Worm (Caenorhabditis elegans) whole organism, young adult: ENCODE measurements around the gene K07D4.5.

ENCODE experiments used
- B0019.2 ChIP-seq: fragments of 200-800 bp; sonication (Bioruptor generic); conservative IDR thresholded peaks from 2 replicates; pipeline ENCODE4 v1.3.6; 2022; ENCODE audit warnings: missing genetic modification reagents, missing genetic modification characterization, missing compliant biosample characterization
- B0035.1 ChIP-seq: sonication (generic microtip); optimal IDR thresholded peaks from 2 replicates; lab custom pipeline; 2016; ENCODE audit warnings: missing genetic modification characterization, mild to moderate bottlenecking, missing compliant biosample characterization, missing genotype, missing genetic modification reagents
- B0261.1 ChIP-seq: sonication (generic microtip); optimal IDR thresholded peaks from 2 replicates; lab custom pipeline; 2016; ENCODE audit warnings: mild to moderate bottlenecking, missing genetic modification characterization, moderate library complexity, missing compliant biosample characterization
- B0336.3 ChIP-seq: fragments of 200-800 bp; sonication (Bioruptor generic); IDR thresholded peaks from 2 replicates; pipeline ENCODE4 v1.3.6; 2022; ENCODE audit warnings: missing genetic modification characterization, missing compliant biosample characterization
- D2030.7 ChIP-seq: fragments of 200-800 bp; sonication (Bioruptor generic); IDR thresholded peaks from 2 replicates; pipeline ENCODE4 v1.3.6; 2022; ENCODE audit warnings: missing genetic modification reagents, missing genetic modification characterization, missing compliant biosample characterization
- F23B12.7 ChIP-seq: sonication (generic microtip); optimal IDR thresholded peaks from 2 replicates; lab custom pipeline; 2017; ENCODE audit warnings: missing genetic modification characterization, mild to moderate bottlenecking, missing compliant biosample characterization, antibody characterized with exemption, moderate library complexity; ENCODE audit not compliant: insufficient read depth
- F55B11.4 ChIP-seq: sonication (generic microtip); optimal IDR thresholded peaks from 2 replicates; lab custom pipeline; 2016; ENCODE audit warnings: missing compliant biosample characterization, missing genetic modification characterization, borderline replicate concordance; ENCODE audit not compliant: insufficient read depth
- K11D2.4 ChIP-seq: fragments of 200-800 bp; sonication (Bioruptor generic); IDR thresholded peaks from 2 replicates; pipeline ENCODE4 v1.3.6; 2022; ENCODE audit warnings: missing genetic modification reagents, missing genetic modification characterization, missing compliant biosample characterization
- Y53G8AR.9 ChIP-seq: fragments of 200-800 bp; sonication (Bioruptor generic); conservative IDR thresholded peaks from 2 replicates; pipeline ENCODE4 v1.3.6; 2022; ENCODE audit warnings: missing genetic modification reagents, missing genetic modification characterization, missing compliant biosample characterization
- Y67H2A.10 ChIP-seq: fragments of 200-800 bp; sonication (Bioruptor generic); conservative IDR thresholded peaks from 2 replicates; pipeline ENCODE4 v1.3.6; 2022; ENCODE audit warnings: missing genetic modification reagents, missing genetic modification characterization, missing compliant biosample characterization
- akir-1 ChIP-seq: fragments of 200-800 bp; sonication (Bioruptor generic); optimal IDR thresholded peaks from 2 replicates; lab custom pipeline; 2018; ENCODE audit warnings: mild to moderate bottlenecking, missing genetic modification characterization, moderate library complexity, missing compliant biosample characterization
- aptf-2 ChIP-seq: fragments of 200-800 bp; sonication (Bioruptor generic); conservative IDR thresholded peaks from 2 replicates; pipeline ENCODE4 v1.3.6; 2022; ENCODE audit warnings: missing genetic modification reagents, missing genetic modification characterization, missing compliant biosample characterization
- aptf-3 ChIP-seq: fragments of 200-800 bp; sonication (Bioruptor generic); IDR thresholded peaks from 2 replicates; pipeline ENCODE4 v1.3.6; 2022; ENCODE audit warnings: missing genetic modification characterization, missing compliant biosample characterization
- atf-7 ChIP-seq: sonication (generic microtip); optimal IDR thresholded peaks from 2 replicates; lab custom pipeline; 2017; ENCODE audit warnings: mild to moderate bottlenecking, missing genetic modification characterization, missing compliant biosample characterization
- athp-1 ChIP-seq: sonication (generic microtip); optimal IDR thresholded peaks from 2 replicates; lab custom pipeline; 2017; ENCODE audit warnings: mild to moderate bottlenecking, missing genetic modification characterization, missing compliant biosample characterization
- attf-5 ChIP-seq: fragments of 200-800 bp; sonication (Bioruptor generic); optimal IDR thresholded peaks from 2 replicates; lab custom pipeline; 2018; ENCODE audit warnings: mild to moderate bottlenecking, missing genetic modification characterization, missing compliant biosample characterization
- attf-6 ChIP-seq: fragments of 200-800 bp; sonication (Bioruptor generic); IDR thresholded peaks from 2 replicates; pipeline ENCODE4 v1.3.6; 2022; ENCODE audit warnings: missing genetic modification reagents, missing genetic modification characterization, missing compliant biosample characterization
- ceh-100 ChIP-seq: fragments of 200-800 bp; sonication (Bioruptor generic); IDR thresholded peaks from 2 replicates; pipeline ENCODE4 v1.3.6; 2022; ENCODE audit warnings: missing genetic modification reagents, missing genetic modification characterization, missing compliant biosample characterization
- ceh-91 ChIP-seq: fragments of 200-800 bp; sonication (Bioruptor generic); IDR thresholded peaks from 2 replicates; pipeline ENCODE4 v1.3.6; 2022; ENCODE audit warnings: missing genetic modification reagents, missing genetic modification characterization, missing compliant biosample characterization
- dpl-1 ChIP-seq: fragments of 150-350 bp; optimal IDR thresholded peaks from 2 replicates; lab custom pipeline; 2014; ENCODE audit warnings: missing biosample characterization, missing genetic modification reagents, missing genetic modification characterization
- fkh-3 ChIP-seq: sonication (generic microtip); optimal IDR thresholded peaks from 2 replicates; lab custom pipeline; 2016; ENCODE audit warnings: mild to moderate bottlenecking, missing genetic modification characterization, missing compliant biosample characterization
- hlh-12 ChIP-seq: sonication (generic microtip); optimal IDR thresholded peaks from 2 replicates; lab custom pipeline; 2016; ENCODE audit warnings: missing genetic modification characterization, missing compliant biosample characterization
- hmg-1.2 ChIP-seq: fragments of 200-800 bp; sonication (Bioruptor generic); IDR thresholded peaks from 2 replicates; pipeline ENCODE4 v1.3.6; 2022; ENCODE audit warnings: missing genetic modification reagents, missing genetic modification characterization, missing compliant biosample characterization
- hsf-1 ChIP-seq: fragments of 200-800 bp; sonication (Bioruptor generic); IDR thresholded peaks from 2 replicates; pipeline ENCODE4 v1.3.6; 2022; ENCODE audit warnings: missing genetic modification reagents, missing genetic modification characterization, missing compliant biosample characterization
- let-526 ChIP-seq: fragments of 200-800 bp; sonication (Bioruptor generic); IDR thresholded peaks from 2 replicates; pipeline ENCODE4 v1.3.6; 2022; ENCODE audit warnings: missing genetic modification reagents, missing genetic modification characterization, missing compliant biosample characterization
- lin-26 ChIP-seq: fragments of 200-800 bp; sonication (Bioruptor generic); IDR thresholded peaks from 2 replicates; pipeline ENCODE4 v1.3.6; 2022; ENCODE audit warnings: missing genetic modification reagents, missing genetic modification characterization, missing compliant biosample characterization
- lin-35 ChIP-seq, 3 experiments: fragments of 150-350 bp in 2 of 3; sonication (generic microtip) in 1 of 3; optimal IDR thresholded peaks; 2 replicates each; lab custom pipeline; 2014 to 2018; ENCODE audit warnings: missing biosample characterization in 3 of 3, missing genetic modification characterization in 3 of 3, missing genetic modification reagents in 3 of 3
- lin-54 ChIP-seq: fragments of 200-800 bp; sonication (Bioruptor generic); optimal IDR thresholded peaks from 2 replicates; lab custom pipeline; 2018; ENCODE audit warnings: mild to moderate bottlenecking, missing genetic modification characterization, missing compliant biosample characterization
- lsl-1 ChIP-seq: fragments of 200-800 bp; sonication (Bioruptor generic); optimal IDR thresholded peaks from 2 replicates; lab custom pipeline; 2018; ENCODE audit warnings: mild to moderate bottlenecking, missing genetic modification characterization, moderate library complexity, missing compliant biosample characterization
- madf-10 ChIP-seq: sonication (generic microtip); optimal IDR thresholded peaks from 2 replicates; lab custom pipeline; 2016; ENCODE audit warnings: mild to moderate bottlenecking, missing genetic modification characterization, missing compliant biosample characterization
- madf-3 ChIP-seq: fragments of 200-800 bp; sonication (Bioruptor generic); IDR thresholded peaks from 2 replicates; pipeline ENCODE4 v1.3.6; 2022; ENCODE audit warnings: missing genetic modification reagents, missing genetic modification characterization, missing compliant biosample characterization
- madf-6 ChIP-seq: fragments of 200-800 bp; sonication (Bioruptor generic); IDR thresholded peaks from 2 replicates; pipeline ENCODE4 v1.3.6; 2022; ENCODE audit warnings: missing genetic modification reagents, missing genetic modification characterization, missing compliant biosample characterization
- madf-8 ChIP-seq: fragments of 200-800 bp; sonication (Bioruptor generic); conservative IDR thresholded peaks from 2 replicates; pipeline ENCODE4 v1.3.6; 2022; ENCODE audit warnings: missing genetic modification reagents, missing genetic modification characterization, missing compliant biosample characterization
- mcd-1 ChIP-seq: fragments of 200-800 bp; sonication (Bioruptor generic); IDR thresholded peaks from 2 replicates; pipeline ENCODE4 v1.3.6; 2022; ENCODE audit warnings: missing genetic modification reagents, missing genetic modification characterization, missing compliant biosample characterization
- mxl-1 ChIP-seq: sonication (generic microtip); optimal IDR thresholded peaks from 2 replicates; lab custom pipeline; 2016; ENCODE audit warnings: missing genetic modification characterization, missing compliant biosample characterization
- nfyb-1 ChIP-seq: fragments of 200-800 bp; sonication (Bioruptor generic); IDR thresholded peaks from 2 replicates; pipeline ENCODE4 v1.3.6; 2022; ENCODE audit warnings: missing genetic modification reagents, missing genetic modification characterization, missing compliant biosample characterization
- nhr-120 ChIP-seq: fragments of 200-800 bp; sonication (Bioruptor generic); IDR thresholded peaks from 2 replicates; pipeline ENCODE4 v1.3.6; 2022; ENCODE audit warnings: missing genetic modification characterization, missing compliant biosample characterization
- nhr-179 ChIP-seq: sonication (generic microtip); optimal IDR thresholded peaks from 2 replicates; lab custom pipeline; 2016; ENCODE audit warnings: mild to moderate bottlenecking, missing genetic modification characterization, missing compliant biosample characterization
- sea-2 ChIP-seq: fragments of 200-800 bp; sonication (Bioruptor generic); IDR thresholded peaks from 2 replicates; pipeline ENCODE4 v1.3.6; 2022; ENCODE audit warnings: missing genetic modification characterization, missing compliant biosample characterization
- snpc-1.3 ChIP-seq: sonication (generic microtip); optimal IDR thresholded peaks from 2 replicates; lab custom pipeline; 2017; ENCODE audit warnings: missing genetic modification characterization, mild to moderate bottlenecking, missing compliant biosample characterization, antibody characterized with exemption, moderate library complexity, missing genotype, missing genetic modification reagents; ENCODE audit not compliant: insufficient read depth
- somi-1 ChIP-seq: fragments of 200-800 bp; sonication (Bioruptor generic); optimal IDR thresholded peaks from 2 replicates; lab custom pipeline; 2018; ENCODE audit warnings: mild to moderate bottlenecking, missing genetic modification characterization, missing compliant biosample characterization
- tbp1 ChIP-seq: fragments of 200-800 bp; sonication (Bioruptor generic); optimal IDR thresholded peaks from 2 replicates; lab custom pipeline; 2018; ENCODE audit warnings: mild to moderate bottlenecking, missing genetic modification characterization, missing compliant biosample characterization
- tbx-9 ChIP-seq: sonication (generic microtip); optimal IDR thresholded peaks from 2 replicates; lab custom pipeline; 2016; ENCODE audit warnings: borderline replicate concordance, missing genetic modification characterization, inconsistent platforms, missing compliant biosample characterization
- tlf-1 ChIP-seq: fragments of 200-800 bp; sonication (Bioruptor generic); optimal IDR thresholded peaks from 2 replicates; lab custom pipeline; 2018; ENCODE audit warnings: mild to moderate bottlenecking, missing genetic modification characterization, missing compliant biosample characterization
- unc-130 ChIP-seq: sonication (generic microtip); optimal IDR thresholded peaks from 2 replicates; lab custom pipeline; 2016; ENCODE audit warnings: missing genetic modification reagents, missing genetic modification characterization, missing compliant biosample characterization
- xnd-1 ChIP-seq: sonication (generic microtip); optimal IDR thresholded peaks from 2 replicates; lab custom pipeline; 2016; ENCODE audit warnings: missing genotype, missing genetic modification reagents, missing genetic modification characterization, missing compliant biosample characterization

Gene K07D4.5

DNA sequence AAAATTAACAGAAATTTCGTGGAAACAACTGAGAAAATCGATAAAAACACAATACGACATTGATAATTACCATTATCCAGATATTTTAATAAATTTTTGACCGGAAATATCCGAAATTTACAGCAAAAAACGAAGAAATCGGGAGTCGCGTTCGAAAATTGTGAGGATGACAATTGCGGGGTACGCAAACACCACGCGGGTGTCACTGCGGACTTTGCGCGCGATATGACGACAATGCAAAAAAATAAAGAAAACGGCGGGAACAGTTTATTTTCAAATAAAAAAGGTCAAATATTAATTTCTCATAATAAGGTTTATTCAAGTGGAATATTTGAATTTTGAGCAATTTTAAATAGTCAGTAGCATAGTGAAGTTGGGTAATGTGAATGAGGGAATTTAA is 19.0 kb upstream of the K07D4.5 start, which contains the start of gene rpn-11 (continued):
- TF ChIP-seq atf-7 (peak; percentile 54), somi-1 (GFP tag; lab: Kevin White, UChicago) (no peak), F55B11.4 (tag; lab: Kevin White, UChicago) (no peak), nhr-179 (tag; lab: Kevin White, UChicago) (no peak), Y67H2A.10 (GFP tag; lab: Robert Waterston, UW) (peak; percentile 51; the same call in 1 of the 2 replicates), ceh-100 (GFP tag; lab: Robert Waterston, UW) (peak; percentile 41; the same call in 1 of the 2 replicates), Y53G8AR.9 (0 out of 2 replicates have a peak, but pooled peaks have one; percentile 55), B0261.1 (peak; percentile 5), akir-1 (GFP tag; lab: Kevin White, UChicago) (no peak), nhr-120 (GFP tag; lab: Robert Waterston, UW) (no peak), nfyb-1 (peak; percentile 87), madf-10 (tag; lab: Kevin White, UChicago) (peak; percentile 1), tlf-1 (GFP tag; lab: Kevin White, UChicago) (peak; percentile 80), madf-6 (GFP tag; lab: Robert Waterston, UW) (peak; percentile 93), B0035.1 (tag; lab: Kevin White, UChicago) (no peak), unc-130 (GFP tag; lab: Kevin White, UChicago) (peak; percentile 56), lin-26 (GFP tag; lab: Robert Waterston, UW) (0 out of 2 replicates have a peak, but pooled peaks have one; percentile 8), mcd-1 (GFP tag; lab: Robert Waterston, UW) (peak; percentile 91), D2030.7 (GFP tag; lab: Robert Waterston, UW) (peak; percentile 82), madf-8 (GFP tag; lab: Robert Waterston, UW) (peak; percentile 81), lin-35 (GFP tag; optimal IDR thresholded peaks at IDR 0.05; lab: Kevin White, UChicago) (peak; percentile 62 to 95 (median 69)), tbp1 (GFP tag; lab: Kevin White, UChicago) (peak; percentile 66), fkh-3 (tag; lab: Kevin White, UChicago) (no peak), aptf-3 (GFP tag; lab: Robert Waterston, UW) (no peak), attf-5 (GFP tag; lab: Kevin White, UChicago) (peak; percentile 86), athp-1 (tag; lab: Kevin White, UChicago) (peak; percentile 50), ceh-91 (peak; percentile 86), hmg-1.2 (GFP tag; lab: Robert Waterston, UW) (peak; percentile 92), lin-54 (GFP tag; lab: Kevin White, UChicago) (peak; percentile 98), mxl-1 (tag; lab: Kevin White, UChicago) (no peak), attf-6 (GFP tag; lab: Robert Waterston, UW) (peak; percentile 49; the same call in 1 of the 2 replicates), hlh-12 (tag; lab: Kevin White, UChicago) (no peak), sea-2 (GFP tag; lab: Robert Waterston, UW) (no peak), B0336.3 (GFP tag; lab: Robert Waterston, UW) (peak; percentile 68; the same call in 1 of the 2 replicates), tbx-9 (no peak), K11D2.4 (peak; percentile 85), dpl-1 (peak; percentile 96), F23B12.7 (tag; lab: Kevin White, UChicago) (peak; percentile 49)

DNA sequence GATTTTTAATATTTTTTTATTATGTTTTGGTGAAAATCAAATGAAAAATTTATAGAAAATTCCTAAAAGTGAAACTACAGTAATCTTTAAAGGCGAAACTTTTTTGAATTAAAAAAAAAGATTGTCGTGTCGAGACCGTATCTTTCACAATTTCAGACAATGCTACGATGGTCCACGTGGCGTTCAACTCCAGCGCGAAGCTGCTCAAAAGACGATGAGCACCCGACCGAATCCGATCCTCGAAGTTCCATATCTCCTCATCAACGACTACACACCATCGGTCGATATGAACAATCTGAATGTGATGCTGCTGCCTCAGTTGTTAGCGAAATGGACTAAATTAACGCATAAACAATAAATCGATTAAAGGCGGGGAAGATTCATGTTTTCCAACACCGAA is 17.3 kb upstream of the K07D4.5 start:
- TF ChIP-seq snpc-1.3 (tag; lab: Kevin White, UChicago) (peak; percentile 16), hmg-1.2 (GFP tag; lab: Robert Waterston, UW) (peak; percentile 30), atf-7 (peak; percentile 58), madf-3 (peak; percentile 77; the same call in 1 of the 2 replicates), hsf-1 (GFP tag; lab: Robert Waterston, UW) (peak; percentile 58; the same call in 1 of the 2 replicates), hlh-12 (tag; lab: Kevin White, UChicago) (no peak), B0019.2 (GFP tag; lab: Robert Waterston, UW) (no peak), madf-6 (GFP tag; lab: Robert Waterston, UW) (peak; percentile 81), lin-54 (GFP tag; lab: Kevin White, UChicago) (peak; percentile 21), lsl-1 (GFP tag; lab: Kevin White, UChicago) (peak; percentile 47), let-526 (GFP tag; lab: Robert Waterston, UW) (peak; percentile 69; the same call in 1 of the 2 replicates), ceh-100 (GFP tag; lab: Robert Waterston, UW) (0 out of 2 replicates have a peak, but pooled peaks have one; percentile 13), unc-130 (GFP tag; lab: Kevin White, UChicago) (peak; percentile 10), tbp1 (GFP tag; lab: Kevin White, UChicago) (peak; percentile 47), xnd-1 (tag; lab: Kevin White, UChicago) (peak; percentile 42), aptf-2 (no peak), aptf-3 (GFP tag; lab: Robert Waterston, UW) (peak; percentile 86; the same call in 1 of the 2 replicates), attf-6 (GFP tag; lab: Robert Waterston, UW) (peak; percentile 45; the same call in 1 of the 2 replicates)
